Worm (Caenorhabditis elegans) whole organism, late embryonic: Measurements from ENCODE around the gene F52C6.3.

Experiments used
- C08G9.2 ChIP-seq: sonication (generic microtip); optimal IDR thresholded peaks from 2 replicates; lab custom pipeline; 2016; ENCODE audit warnings: mild to moderate bottlenecking, missing genetic modification characterization, moderate library complexity, missing compliant biosample characterization
- F13H6.1 ChIP-seq: sonication (generic microtip); optimal IDR thresholded peaks from 2 replicates; lab custom pipeline; 2016; ENCODE audit warnings: missing genetic modification characterization, missing compliant biosample characterization
- T23F11.4 ChIP-seq: fragments of 200-800 bp; sonication (Bioruptor generic); optimal IDR thresholded peaks from 2 replicates; lab custom pipeline; 2018; ENCODE audit warnings: mild to moderate bottlenecking, missing genetic modification characterization, missing compliant biosample characterization
- ama-1 ChIP-seq: fragments of 150-350 bp; optimal IDR thresholded peaks from 2 replicates; lab custom pipeline; 2014
- ceh-14 ChIP-seq: sonication (generic microtip); optimal IDR thresholded peaks from 2 replicates; lab custom pipeline; 2016; ENCODE audit warnings: missing genotype, missing genetic modification characterization, missing compliant biosample characterization
- ceh-19 ChIP-seq: fragments of 200-800 bp; sonication (Bioruptor generic); optimal IDR thresholded peaks from 2 replicates; lab custom pipeline; 2018; ENCODE audit warnings: mild to moderate bottlenecking, missing genetic modification characterization, missing compliant biosample characterization
- ceh-2 ChIP-seq: sonication (generic microtip); optimal IDR thresholded peaks from 2 replicates; lab custom pipeline; 2016; ENCODE audit warnings: missing genotype, missing genetic modification characterization, missing compliant biosample characterization
- ceh-30 ChIP-seq: fragments of 150-350 bp; optimal IDR thresholded peaks from 2 replicates; lab custom pipeline; 2014; ENCODE audit warnings: missing biosample characterization, missing genetic modification characterization
- ceh-31 ChIP-seq: sonication (generic microtip); optimal IDR thresholded peaks from 2 replicates; lab custom pipeline; 2016; ENCODE audit warnings: missing genetic modification characterization, missing compliant biosample characterization
- ceh-34 ChIP-seq: sonication (generic microtip); optimal IDR thresholded peaks from 2 replicates; lab custom pipeline; 2016; ENCODE audit warnings: mild to moderate bottlenecking, missing genetic modification characterization, missing compliant biosample characterization
- ceh-6 ChIP-seq: fragments of 200-800 bp; sonication (Bioruptor generic); optimal IDR thresholded peaks from 2 replicates; lab custom pipeline; 2018; ENCODE audit warnings: mild to moderate bottlenecking, missing genetic modification characterization, missing compliant biosample characterization
- dmd-4 ChIP-seq: sonication (generic microtip); optimal IDR thresholded peaks from 2 replicates; lab custom pipeline; 2016; ENCODE audit warnings: borderline replicate concordance, missing genetic modification characterization, missing compliant biosample characterization
- dve-1 ChIP-seq: sonication (generic microtip); optimal IDR thresholded peaks from 2 replicates; lab custom pipeline; 2017; ENCODE audit warnings: antibody characterized with exemption, mild to moderate bottlenecking, missing genetic modification characterization, missing compliant biosample characterization
- elt-2 ChIP-seq: sonication (generic microtip); optimal IDR thresholded peaks from 2 replicates; lab custom pipeline; 2016; ENCODE audit warnings: missing genetic modification reagents, missing genetic modification characterization, missing compliant biosample characterization
- eyg-1 ChIP-seq: sonication (generic microtip); optimal IDR thresholded peaks from 2 replicates; lab custom pipeline; 2016; ENCODE audit warnings: missing genotype, missing genetic modification characterization, missing compliant biosample characterization
- hlh-13 ChIP-seq: fragments of 200-800 bp; sonication (Bioruptor generic); optimal IDR thresholded peaks from 2 replicates; lab custom pipeline; 2018; ENCODE audit warnings: mild to moderate bottlenecking, missing genetic modification characterization, missing compliant biosample characterization
- hlh-30 ChIP-seq: sonication (generic microtip); optimal IDR thresholded peaks from 2 replicates; lab custom pipeline; 2017; ENCODE audit warnings: antibody characterized with exemption, missing genetic modification characterization, missing compliant biosample characterization; ENCODE audit not compliant: insufficient read depth
- hlh-6 ChIP-seq: sonication (generic microtip); optimal IDR thresholded peaks from 2 replicates; lab custom pipeline; 2016; ENCODE audit warnings: missing genotype, missing genetic modification characterization, missing compliant biosample characterization
- lin-11 ChIP-seq: fragments of 200-800 bp; sonication (Bioruptor generic); optimal IDR thresholded peaks from 2 replicates; lab custom pipeline; 2018; ENCODE audit warnings: mild to moderate bottlenecking, missing genetic modification characterization, missing compliant biosample characterization
- madf-2 ChIP-seq: sonication (generic microtip); optimal IDR thresholded peaks from 2 replicates; lab custom pipeline; 2017; ENCODE audit warnings: missing genetic modification characterization, missing compliant biosample characterization
- npax-4 ChIP-seq: sonication (generic microtip); optimal IDR thresholded peaks from 2 replicates; lab custom pipeline; 2016; ENCODE audit warnings: missing genetic modification characterization, missing compliant biosample characterization
- odd-2 ChIP-seq: sonication (generic microtip); optimal IDR thresholded peaks from 2 replicates; lab custom pipeline; 2017; ENCODE audit warnings: antibody characterized with exemption, mild to moderate bottlenecking, missing genetic modification characterization, missing compliant biosample characterization
- pag-3 ChIP-seq: sonication (generic microtip); optimal IDR thresholded peaks from 2 replicates; lab custom pipeline; 2016; ENCODE audit warnings: missing compliant biosample characterization, missing genetic modification characterization, borderline replicate concordance
- pat-9 ChIP-seq: fragments of 200-800 bp; sonication (Bioruptor generic); optimal IDR thresholded peaks from 2 replicates; lab custom pipeline; 2018; ENCODE audit warnings: mild to moderate bottlenecking, missing genetic modification characterization, moderate library complexity, missing compliant biosample characterization
- pha-2 ChIP-seq: sonication (generic microtip); optimal IDR thresholded peaks from 2 replicates; lab custom pipeline; 2017; ENCODE audit warnings: mild to moderate bottlenecking, missing genetic modification characterization, missing compliant biosample characterization
- pha-4 ChIP-seq: fragments of 150-350 bp; optimal IDR thresholded peaks from 2 replicates; lab custom pipeline; 2018; ENCODE audit warnings: missing biosample characterization, missing genetic modification reagents, missing genetic modification characterization
- pqm-1 ChIP-seq: sonication (generic microtip); optimal IDR thresholded peaks from 2 replicates; lab custom pipeline; 2016; ENCODE audit warnings: missing genetic modification characterization, missing compliant biosample characterization
- pros-1 ChIP-seq: fragments of 150-350 bp; optimal IDR thresholded peaks from 2 replicates; lab custom pipeline; 2014; ENCODE audit warnings: missing biosample characterization, missing genetic modification reagents, missing genetic modification characterization
- ref-2 ChIP-seq: sonication (generic microtip); optimal IDR thresholded peaks from 2 replicates; lab custom pipeline; 2016; ENCODE audit warnings: missing genetic modification characterization, missing compliant biosample characterization
- rnt-1 ChIP-seq: sonication (generic microtip); optimal IDR thresholded peaks from 2 replicates; lab custom pipeline; 2016; ENCODE audit warnings: missing genetic modification characterization, missing compliant biosample characterization
- syd-9 ChIP-seq: sonication (generic microtip); optimal IDR thresholded peaks from 2 replicates; lab custom pipeline; 2016; ENCODE audit warnings: mild to moderate bottlenecking, missing genetic modification characterization, moderate library complexity, missing compliant biosample characterization
- ttx-3 ChIP-seq: sonication (generic microtip); optimal IDR thresholded peaks from 2 replicates; lab custom pipeline; 2016; ENCODE audit warnings: missing genetic modification reagents, missing genetic modification characterization, missing compliant biosample characterization
- unc-3 ChIP-seq, 2 experiments: fragments of 200-800 bp in 1 of 2; sonication (Bioruptor generic) in 1 of 2; sonication (generic microtip) in 1 of 2; conservative IDR thresholded peaks in 1 of 2; optimal IDR thresholded peaks in 1 of 2; 2 replicates each; pipeline versions ENCODE4 v1.3.6 to Lab custom; 2016 to 2022; ENCODE audit warnings: missing compliant biosample characterization in 2 of 2, missing genetic modification characterization in 2 of 2, missing genetic modification reagents in 1 of 2
- unc-42 ChIP-seq: sonication (generic microtip); optimal IDR thresholded peaks from 2 replicates; lab custom pipeline; 2016; ENCODE audit warnings: missing genotype, missing genetic modification characterization, missing compliant biosample characterization

F52C6.3 gene

DNA sequence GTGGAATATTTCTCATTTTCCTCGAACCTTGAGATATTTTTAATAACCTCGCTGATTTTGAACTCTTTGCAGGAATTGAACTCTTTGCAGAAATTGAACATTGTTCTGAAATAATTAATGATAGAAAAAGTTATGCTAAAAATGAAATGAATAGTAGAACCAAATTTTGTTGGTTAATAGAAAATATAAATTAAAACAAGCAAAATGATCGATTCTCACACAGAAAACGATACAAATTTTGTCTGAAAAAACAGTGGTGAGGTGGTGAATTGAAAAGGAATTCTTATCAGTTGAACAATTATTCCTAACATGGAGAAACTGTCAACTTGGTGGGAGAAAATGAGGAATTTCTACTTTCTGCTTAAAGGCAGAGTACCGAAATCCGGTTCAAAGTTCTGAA is 39.9 kb upstream of the F52C6.3 start, which contains the start of gene math-6:
Gene math-6, minus strand, starts transcription at position 101 of the 400 bp plus-strand sequence.
- no peak for TF ChIP-seq syd-9 (tag; lab: Kevin White, UChicago)

DNA sequence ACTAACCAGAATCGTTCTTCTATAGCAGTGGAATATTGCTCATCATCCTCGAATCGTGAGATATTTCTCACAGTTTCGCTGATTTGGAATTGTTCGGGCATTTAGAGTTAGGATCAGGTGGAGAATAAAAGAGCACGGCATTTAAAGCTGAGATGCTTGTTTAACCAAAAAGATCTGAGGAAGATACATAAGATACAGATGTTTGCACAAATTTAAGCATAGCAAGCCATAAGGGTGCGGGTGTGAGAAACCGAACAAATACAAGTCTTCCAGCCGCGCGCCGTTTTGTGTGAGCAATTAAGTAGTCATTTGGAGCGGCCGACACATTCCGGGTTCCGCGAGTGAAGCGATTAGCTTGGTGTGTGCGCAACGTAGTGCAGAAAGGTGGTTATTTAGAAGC is 38.2 kb upstream of the F52C6.3 start, which contains the start of gene math-7:
Gene math-7, minus strand, starts transcription at position 101 of the 400 bp plus-strand sequence.
- TF ChIP-seq odd-2 (tag; lab: Kevin White, UChicago) (no peak), madf-2 (no peak), ceh-30 (tag; lab: Kevin White, UChicago) (no peak), unc-3 (GFP tag; conservative IDR thresholded peaks at IDR 0.05; lab: Robert Waterston, UW) (no peak), unc-3 (tag; optimal IDR thresholded peaks at IDR 0.05; lab: Kevin White, UChicago) (no peak)

DNA sequence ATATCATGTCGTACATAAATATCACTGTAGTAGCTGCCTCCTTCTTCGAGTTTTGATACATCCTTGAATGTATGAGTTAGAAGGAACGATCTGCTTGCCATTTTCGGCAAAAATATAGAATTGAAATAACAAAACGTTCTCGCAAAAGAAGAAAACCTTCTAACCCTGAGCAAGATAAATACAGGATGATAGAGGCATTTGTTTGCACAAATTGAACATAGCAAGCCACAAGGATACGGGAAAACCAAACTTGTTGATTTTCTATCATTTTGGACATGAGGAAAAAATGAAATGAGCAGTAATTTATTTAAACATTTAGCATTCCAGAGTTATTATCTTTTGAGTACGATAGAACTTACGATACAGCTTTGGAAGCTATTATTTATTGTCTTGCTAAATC is 35.5 kb upstream of the F52C6.3 start, which contains the start of gene math-8:
Gene math-8, minus strand, starts transcription at position 101 of the 400 bp plus-strand sequence.
- no peak for TF ChIP-seq dve-1 (tag; lab: Kevin White, UChicago)
- TF ChIP-seq hlh-30 (tag; lab: Kevin White, UChicago) = no peak
- TF ChIP-seq ama-1 = no peak
- TF ChIP-seq F13H6.1 (tag; lab: Kevin White, UChicago) = no peak
- TF ChIP-seq ttx-3 (tag; lab: Kevin White, UChicago) = no peak
- TF ChIP-seq pqm-1 = no peak
- TF ChIP-seq unc-42 (tag; lab: Kevin White, UChicago) = no peak
- TF ChIP-seq, all 69 proteins: peak for 0

DNA sequence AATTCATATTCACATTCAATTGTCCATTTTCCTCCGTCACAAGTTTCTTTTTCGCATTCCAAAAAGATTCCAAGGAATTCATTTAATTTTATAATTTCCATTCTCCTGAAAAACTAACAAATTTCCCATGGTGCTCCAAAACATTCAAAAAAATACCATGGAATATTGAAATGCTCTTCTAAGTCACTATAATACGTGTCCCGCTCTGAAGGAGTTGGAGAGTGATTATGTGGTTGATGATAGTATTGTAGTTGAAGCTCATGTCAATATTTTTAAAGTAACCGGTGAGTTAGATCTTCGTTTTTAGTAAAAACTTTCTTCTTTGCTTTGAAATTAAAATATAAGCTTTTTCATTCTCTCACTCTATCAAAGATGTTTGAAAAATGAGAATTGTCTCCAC is 33.9 kb upstream of the F52C6.3 start, which contains the start of gene math-9:
Gene math-9, minus strand, starts transcription at position 101 of the 400 bp plus-strand sequence.
- TF ChIP-seq odd-2 (tag; lab: Kevin White, UChicago) (no peak), ceh-6 (GFP tag; lab: Kevin White, UChicago) (no peak), rnt-1 (tag; lab: Kevin White, UChicago) (no peak), ceh-19 (GFP tag; lab: Kevin White, UChicago) (no peak), eyg-1 (tag; lab: Kevin White, UChicago) (no peak), elt-2 (no peak), ama-1 (no peak), ceh-2 (tag; lab: Kevin White, UChicago) (no peak), unc-42 (tag; lab: Kevin White, UChicago) (no peak), pros-1 (tag; lab: Kevin White, UChicago) (no peak), ttx-3 (tag; lab: Kevin White, UChicago) (no peak), lin-11 (no peak)

ce11 chrII:1893912-1894311 is 30.6 kb upstream of the F52C6.3 start, which contains the start of gene C16C4.1:
Gene C16C4.1, plus strand, starts transcription at chrII:1894212.
- TF ChIP-seq pat-9 (tag; lab: Kevin White, UChicago) (no peak), hlh-13 (GFP tag; lab: Kevin White, UChicago) (no peak), ama-1 (no peak), ceh-31 (no peak), rnt-1 (tag; lab: Kevin White, UChicago) (no peak), ceh-19 (GFP tag; lab: Kevin White, UChicago) (no peak), ceh-14 (tag; lab: Kevin White, UChicago) (no peak), pag-3 (tag; lab: Kevin White, UChicago) (no peak), ceh-30 (tag; lab: Kevin White, UChicago) (no peak), pha-2 (tag; lab: Kevin White, UChicago) (no peak), ceh-34 (tag; lab: Kevin White, UChicago) (no peak)

ce11 chrII:1895278-1895677 is 29.3 kb upstream of the F52C6.3 start, which contains the start of gene C46F9.5:
Gene C46F9.5, plus strand, starts transcription at chrII:1895578.
- no peak for TF ChIP-seq eyg-1 (tag; lab: Kevin White, UChicago)
- no peak for TF ChIP-seq hlh-30 (tag; lab: Kevin White, UChicago)
- no peak for TF ChIP-seq T23F11.4
- no peak for TF ChIP-seq pat-9 (tag; lab: Kevin White, UChicago)
- TF ChIP-seq lin-11 = no peak
- TF ChIP-seq pha-4 (tag; lab: Kevin White, UChicago) = no peak
- no peak for TF ChIP-seq rnt-1 (tag; lab: Kevin White, UChicago)
- no peak for TF ChIP-seq ref-2 (tag; lab: Kevin White, UChicago)
- TF ChIP-seq dmd-4 = no peak
- no peak for TF ChIP-seq hlh-6 (tag; lab: Kevin White, UChicago)
- TF ChIP-seq C08G9.2 (tag; lab: Kevin White, UChicago) = no peak
- no peak for TF ChIP-seq elt-2
- no peak for TF ChIP-seq npax-4 (tag; lab: Kevin White, UChicago)
- no peak for TF ChIP-seq dve-1 (tag; lab: Kevin White, UChicago)
